Worm (Caenorhabditis elegans) whole organism, late embryonic: ENCODE results near the gene fbxb-45.

Experiments used
- F13H6.1 ChIP-seq: sonication (generic microtip); optimal IDR thresholded peaks from 2 replicates; lab custom pipeline; 2016; ENCODE audit warnings: missing genetic modification characterization, missing compliant biosample characterization
- elt-2 ChIP-seq: sonication (generic microtip); optimal IDR thresholded peaks from 2 replicates; lab custom pipeline; 2016; ENCODE audit warnings: missing genetic modification reagents, missing genetic modification characterization, missing compliant biosample characterization
- tbx-2 ChIP-seq: sonication (generic microtip); optimal IDR thresholded peaks from 2 replicates; lab custom pipeline; 2016; ENCODE audit warnings: missing genetic modification characterization, missing compliant biosample characterization
- unc-86 ChIP-seq: sonication (generic microtip); optimal IDR thresholded peaks from 2 replicates; lab custom pipeline; 2016; ENCODE audit warnings: missing genetic modification characterization, missing compliant biosample characterization

DNA sequence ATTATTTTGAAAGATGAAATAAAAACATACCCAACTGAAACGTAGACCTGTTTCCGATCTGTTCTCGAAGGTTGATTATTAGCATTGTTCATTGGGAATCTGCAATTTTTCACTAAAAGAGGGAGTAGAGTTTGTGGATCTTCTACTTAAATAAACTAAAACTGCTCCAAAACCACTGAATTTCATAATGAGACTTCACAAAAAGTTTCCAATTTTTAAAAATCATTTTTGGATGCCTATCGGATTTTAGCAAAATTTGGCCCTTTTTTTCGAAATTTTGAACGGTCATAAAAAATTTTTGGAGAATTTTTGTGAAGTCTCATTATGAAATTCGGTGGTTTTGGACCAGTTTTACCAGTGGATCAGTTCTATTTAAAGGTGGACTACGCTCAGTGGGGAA is 23.1 kb upstream of the fbxb-45 start, which contains the start of gene K02E7.10:
- TF ChIP-seq F13H6.1 (tag; lab: Kevin White, UChicago) (no peak), unc-86 (tag; lab: Kevin White, UChicago) (no peak), tbx-2 (tag; lab: Kevin White, UChicago) (no peak), elt-2 (tag; lab: Kevin White, UChicago) (no peak)
